Worm (Caenorhabditis elegans): ENCODE data around the gene C35C5.10.

DNA sequence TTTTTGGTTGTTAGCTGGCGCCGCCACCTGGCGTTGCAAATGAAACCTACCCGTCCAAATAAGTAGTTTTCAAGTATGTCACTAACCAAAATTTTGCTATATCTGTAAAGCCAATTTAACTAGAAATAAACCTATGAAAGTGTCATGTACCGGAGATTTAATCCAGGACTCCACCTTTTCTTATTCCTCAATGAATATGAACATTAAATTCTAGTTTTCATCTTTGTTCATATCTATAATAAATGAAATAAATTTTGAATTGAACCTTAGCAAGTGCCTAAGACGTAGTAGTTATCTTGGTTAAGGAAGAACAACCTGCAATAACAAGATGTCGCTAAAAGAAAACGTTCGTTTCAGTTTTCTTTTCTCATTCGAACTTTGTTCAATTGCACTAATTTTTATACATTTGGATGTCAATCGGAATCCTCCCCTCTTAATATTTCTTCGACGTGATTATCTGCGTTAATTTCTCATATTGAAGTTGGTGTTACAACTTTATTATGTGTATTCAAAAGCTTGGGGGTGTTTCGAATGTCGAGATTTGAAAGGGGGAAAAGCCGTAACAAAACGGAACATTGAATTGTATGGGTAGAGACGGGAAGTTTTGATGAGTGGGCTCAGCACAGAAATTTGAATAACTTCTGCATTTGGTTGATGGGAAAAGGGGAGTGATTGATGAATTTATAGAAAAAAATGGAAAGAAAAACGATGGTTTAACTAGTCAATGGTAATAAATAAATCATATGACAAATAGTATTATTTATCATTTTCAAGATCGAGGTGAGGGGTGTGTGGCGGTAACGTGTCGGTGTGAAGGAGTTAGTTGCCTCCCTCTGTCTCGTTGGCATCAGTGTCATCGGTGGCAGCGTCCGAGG, 47.4 kb downstream of the C35C5.10 start:
- TF ChIP-seq ceh-82 (tag; optimal IDR thresholded peaks at IDR 0.05) (no peak), lin-15B (tag; optimal IDR thresholded peaks at IDR 0.05) (peak; percentile 4), jun-1 (tag; optimal IDR thresholded peaks at IDR 0.05) (no peak), zip-11 (GFP tag; IDR thresholded peaks at IDR 0.05) (0 out of 2 replicates have a peak, but pooled peaks have one; percentile 7), dmd-8 (GFP tag; IDR thresholded peaks at IDR 0.05) (no peak)
